Worm (Caenorhabditis elegans) whole organism, L4/young adult: ENCODE results near the gene vab-2.

Source experiments
- W03F9.2 ChIP-seq: fragments of 150-350 bp; optimal IDR thresholded peaks from 2 replicates; lab custom pipeline; 2014; ENCODE audit warnings: missing biosample characterization, missing genetic modification characterization
- dao-5 ChIP-seq: sonication (generic microtip); optimal IDR thresholded peaks from 2 replicates; lab custom pipeline; 2016; ENCODE audit warnings: missing genotype, missing genetic modification characterization, moderate library complexity, missing compliant biosample characterization
- him-1 ChIP-seq: sonication (generic microtip); optimal IDR thresholded peaks from 2 replicates; lab custom pipeline; 2016; ENCODE audit warnings: missing genotype, missing genetic modification reagents, missing genetic modification characterization, missing compliant biosample characterization

DNA sequence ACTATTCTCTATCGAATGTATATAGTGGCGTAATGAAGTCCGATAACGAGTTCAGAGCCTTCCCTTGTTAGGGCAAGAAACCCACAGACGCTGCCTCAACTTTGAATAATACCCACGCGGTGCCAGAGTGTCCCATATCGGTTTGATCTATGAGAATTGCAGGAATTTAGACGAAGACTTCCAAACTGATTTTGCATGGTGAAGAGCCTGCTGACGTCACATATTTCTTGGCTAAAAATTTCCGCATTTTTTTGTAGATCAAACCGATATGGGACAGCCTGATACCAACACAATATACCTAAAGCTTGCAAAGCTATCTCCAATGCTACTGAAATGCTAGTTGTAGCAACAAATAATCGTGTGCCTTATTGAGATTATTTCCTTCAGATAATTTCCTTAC lies 24.8 kb downstream of the vab-2 start:
- TF ChIP-seq W03F9.2 (no peak), him-1 (no peak), dao-5 (tag; lab: Kevin White, UChicago) (no peak)
